Worm (Caenorhabditis elegans) whole organism, mixed stage, embryonic: ENCODE data around the gene C46F9.5.

ENCODE experiments used
- M03D4.4 ChIP-seq: sonication (generic microtip); optimal IDR thresholded peaks from 2 replicates; lab custom pipeline; 2017; ENCODE audit warnings: mild to moderate bottlenecking, missing genetic modification characterization, missing compliant biosample characterization
- mep-1 ChIP-seq: fragments of 150-350 bp; optimal IDR thresholded peaks from 2 replicates; lab custom pipeline; 2017; ENCODE audit warnings: missing biosample characterization, missing genetic modification reagents, missing genetic modification characterization, inconsistent platforms
- pha-4 ChIP-seq: fragments of 150-350 bp; optimal IDR thresholded peaks from 2 replicates; lab custom pipeline; 2018; ENCODE audit warnings: missing biosample characterization, missing genetic modification reagents, missing genetic modification characterization
- unc-62 ChIP-seq: fragments of 150-350 bp; optimal IDR thresholded peaks from 2 replicates; lab custom pipeline; 2014; ENCODE audit warnings: missing biosample characterization, missing genetic modification reagents, missing genetic modification characterization

- TF ChIP-seq pha-4 (tag; lab: Kevin White, UChicago) (no peak), mep-1 (tag; lab: Kevin White, UChicago) (no peak), M03D4.4 (tag; lab: Kevin White, UChicago) (no peak), unc-62 (GFP tag; lab: Kevin White, UChicago) (no peak)
Measured at ce11 chrII:1889071-1889470, 6.3 kb upstream of the C46F9.5 start, which contains the start of gene math-8.
